Fruit fly (Drosophila melanogaster) whole organism, prepupa: ENCODE data around the gene dind.

Experiments
- CG6854 ChIP-seq: fragments of 200-800 bp; sonication (Bioruptor generic); optimal IDR thresholded peaks from 2 replicates; lab custom pipeline; 2017; ENCODE audit warnings: missing biosample characterization, mild to moderate bottlenecking, missing genetic modification characterization
- Eip93F ChIP-seq: fragments of 200-800 bp; sonication (Bioruptor generic); optimal IDR thresholded peaks from 2 replicates; lab custom pipeline; 2016; ENCODE audit warnings: missing biosample characterization, mild to moderate bottlenecking, missing genetic modification characterization
- Hr39 ChIP-seq: fragments of 200-800 bp; sonication (Bioruptor generic); optimal IDR thresholded peaks from 2 replicates; lab custom pipeline; 2016; ENCODE audit warnings: missing biosample characterization, missing genetic modification characterization
- Hr4 ChIP-seq: fragments of 200-800 bp; sonication (Bioruptor generic); optimal IDR thresholded peaks from 3 replicates; lab custom pipeline; 2016; ENCODE audit warnings: missing biosample characterization, missing genetic modification characterization
- salr ChIP-seq, 2 experiments: fragments of 200-800 bp; sonication (Bioruptor generic); optimal IDR thresholded peaks; 3 replicates each; lab custom pipeline; 2016 to 2018; ENCODE audit warnings: missing biosample characterization in 2 of 2, missing genetic modification characterization in 2 of 2, mild to moderate bottlenecking in 1 of 2
- vri ChIP-seq: fragments of 200-800 bp; sonication (Bioruptor generic); optimal IDR thresholded peaks from 3 replicates; lab custom pipeline; 2016; ENCODE audit warnings: missing biosample characterization, mild to moderate bottlenecking, missing genetic modification characterization

DNA sequence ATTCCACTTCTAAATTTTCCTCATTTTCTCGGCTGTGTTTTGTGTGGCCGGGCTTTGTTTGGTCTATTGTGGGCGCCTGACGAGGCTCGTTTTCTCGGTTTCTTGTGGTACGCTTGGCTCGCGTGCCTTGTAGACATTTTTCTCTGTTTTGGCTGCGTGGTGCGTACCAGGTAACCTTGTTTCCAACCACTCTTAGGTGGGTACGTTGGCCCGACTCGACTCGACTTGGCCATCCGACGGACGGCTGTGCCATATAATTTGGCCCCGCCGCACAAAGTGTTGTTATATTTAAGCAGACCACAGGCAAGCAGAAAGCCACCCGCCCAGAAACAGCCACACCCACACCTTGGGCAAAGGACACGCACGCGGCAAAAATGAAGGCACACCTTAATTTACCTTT, 26.2 kb upstream of the dind start:
- TF ChIP-seq Eip93F (GFP tag; lab: Kevin White, UChicago), result no peak
- TF ChIP-seq CG6854, result no peak
- TF ChIP-seq Hr39, result no peak
- no peak for TF ChIP-seq salr (GFP tag; optimal IDR thresholded peaks at IDR 0.05; lab: Kevin White, UChicago)
- TF ChIP-seq Hr4 (GFP tag; lab: Kevin White, UChicago), result no peak
- no peak for TF ChIP-seq vri (GFP tag; lab: Kevin White, UChicago)
